Fruit fly (Drosophila melanogaster) whole organism, wandering third instar larva: ENCODE measurements around the gene Cda5.

Experiments used
- Abd-B ChIP-seq: fragments of >200 bp; optimal IDR thresholded peaks from 2 replicates; lab custom pipeline; 2017; ENCODE audit warnings: missing biosample characterization, missing genetic modification characterization
- CG32264 ChIP-seq: fragments of 200-800 bp; sonication (Bioruptor generic); optimal IDR thresholded peaks from 2 replicates; lab custom pipeline; 2016; ENCODE audit warnings: missing biosample characterization, missing genetic modification characterization
- Dif ChIP-seq: fragments of 200-275, 200-300 bp; sonication (Bioruptor generic); optimal IDR thresholded peaks from 2 replicates; lab custom pipeline; 2018; ENCODE audit warnings: missing biosample characterization, missing genetic modification characterization; ENCODE audit not compliant: partially characterized antibody
- GATAd ChIP-seq: sonication (Bioruptor generic); optimal IDR thresholded peaks from 2 replicates; lab custom pipeline; 2016; ENCODE audit warnings: missing biosample characterization, missing genetic modification characterization
- HLH106 ChIP-seq: fragments of 200-800 bp; optimal IDR thresholded peaks from 3 replicates; lab custom pipeline; 2019; ENCODE audit warnings: missing biosample characterization, mild to moderate bottlenecking, missing genetic modification characterization, moderate library complexity
- Hr78 ChIP-seq: fragments of >200 bp; optimal IDR thresholded peaks from 2 replicates; lab custom pipeline; 2017; ENCODE audit warnings: missing biosample characterization, missing genetic modification characterization
- Jra ChIP-seq: sonication (Bioruptor generic); optimal IDR thresholded peaks from 2 replicates; lab custom pipeline; 2016; ENCODE audit warnings: missing biosample characterization, missing genetic modification characterization
- Myc ChIP-seq: fragments of >200 bp; optimal IDR thresholded peaks from 2 replicates; lab custom pipeline; 2017
- OdsH ChIP-seq: fragments of 200-800 bp; sonication (Bioruptor generic); optimal IDR thresholded peaks from 2 replicates; lab custom pipeline; 2016; ENCODE audit warnings: missing biosample characterization, mild to moderate bottlenecking, missing genetic modification characterization
- Rel ChIP-seq, 2 experiments: fragments of 200-800 bp; sonication (Bioruptor generic) in 1 of 2; optimal IDR thresholded peaks; 2 replicates in 1 of 2; 3 replicates in 1 of 2; lab custom pipeline; 2016 to 2019; ENCODE audit warnings: mild to moderate bottlenecking in 2 of 2, missing biosample characterization in 2 of 2, missing genetic modification characterization in 2 of 2, moderate library complexity in 1 of 2
- Sp1 ChIP-seq: fragments of 200-800 bp; sonication (Bioruptor generic); optimal IDR thresholded peaks from 3 replicates; lab custom pipeline; 2019; ENCODE audit warnings: missing biosample characterization, mild to moderate bottlenecking, missing genetic modification characterization, moderate library complexity
- Vsx2 ChIP-seq: fragments of 200-300, 225-300 bp; sonication (Bioruptor generic); optimal IDR thresholded peaks from 2 replicates; lab custom pipeline; 2018; ENCODE audit warnings: missing biosample characterization, missing genetic modification characterization; ENCODE audit not compliant: partially characterized antibody
- br ChIP-seq: fragments of 200-800 bp; sonication (Bioruptor generic); optimal IDR thresholded peaks from 2 replicates; lab custom pipeline; 2016; ENCODE audit warnings: missing biosample characterization, missing genetic modification characterization
- brk ChIP-seq: fragments of 200-800 bp; sonication (Bioruptor generic); optimal IDR thresholded peaks from 2 replicates; lab custom pipeline; 2016; ENCODE audit warnings: missing biosample characterization, mild to moderate bottlenecking, missing genetic modification characterization
- dl ChIP-seq, 2 experiments: fragments of 175-275, 200-275 bp in 1 of 2; fragments of 200-275 bp in 1 of 2; sonication (Bioruptor generic); optimal IDR thresholded peaks; lab custom pipeline; 2018; ENCODE audit warnings: mild to moderate bottlenecking in 2 of 2, missing biosample characterization in 2 of 2, missing genetic modification characterization in 2 of 2, moderate library complexity in 2 of 2; ENCODE audit not compliant: partially characterized antibody in 2 of 2, insufficient read depth in 1 of 2
- dmrt93B ChIP-seq: fragments of 200-800 bp; sonication (Bioruptor generic); optimal IDR thresholded peaks from 2 replicates; lab custom pipeline; 2018; ENCODE audit warnings: missing biosample characterization, mild to moderate bottlenecking, missing genetic modification characterization
- ey ChIP-seq: fragments of 200-800 bp; sonication (Bioruptor generic); optimal IDR thresholded peaks from 2 replicates; lab custom pipeline; 2016; ENCODE audit warnings: missing biosample characterization, missing genetic modification characterization
- foxo ChIP-seq, 2 experiments: fragments of 200-800 bp; sonication (Bioruptor generic); optimal IDR thresholded peaks; 2 replicates in 1 of 2; 3 replicates in 1 of 2; lab custom pipeline; 2016 to 2017; ENCODE audit warnings: missing biosample characterization in 2 of 2, missing genetic modification characterization in 2 of 2
- h ChIP-seq: fragments of 200-800 bp; sonication (Bioruptor generic); optimal IDR thresholded peaks from 3 replicates; lab custom pipeline; 2016; ENCODE audit warnings: missing biosample characterization, mild to moderate bottlenecking, missing genetic modification characterization
- jim ChIP-seq: fragments of 175-275, 200-325 bp; sonication (Bioruptor generic); optimal IDR thresholded peaks from 2 replicates; lab custom pipeline; 2016; ENCODE audit warnings: missing biosample characterization, mild to moderate bottlenecking, missing genetic modification characterization
- lola ChIP-seq: fragments of >200 bp; optimal IDR thresholded peaks from 2 replicates; lab custom pipeline; 2017; ENCODE audit warnings: missing biosample characterization, missing genetic modification characterization
- pan ChIP-seq: fragments of >200 bp; optimal IDR thresholded peaks from 2 replicates; lab custom pipeline; 2017
- psq ChIP-seq: fragments of 200-800 bp; sonication (Bioruptor generic); optimal IDR thresholded peaks from 3 replicates; lab custom pipeline; 2017; ENCODE audit warnings: missing biosample characterization, mild to moderate bottlenecking, missing genetic modification characterization, moderate library complexity
- rgr ChIP-seq: fragments of 200-800 bp; sonication (Bioruptor generic); optimal IDR thresholded peaks from 3 replicates; lab custom pipeline; 2016; ENCODE audit warnings: missing biosample characterization, mild to moderate bottlenecking, missing genetic modification characterization
- sage ChIP-seq: fragments of 200-800 bp; sonication (Bioruptor generic); optimal IDR thresholded peaks from 2 replicates; lab custom pipeline; 2016; ENCODE audit warnings: missing biosample characterization, mild to moderate bottlenecking, missing genetic modification characterization
- sv ChIP-seq: fragments of 200-800 bp; sonication (Bioruptor generic); optimal IDR thresholded peaks from 3 replicates; lab custom pipeline; 2016; ENCODE audit warnings: missing biosample characterization, missing genetic modification characterization
- tai ChIP-seq: sonication (Bioruptor generic); optimal IDR thresholded peaks from 2 replicates; lab custom pipeline; 2016; ENCODE audit warnings: missing biosample characterization, missing genetic modification characterization
- woc ChIP-seq: sonication (Bioruptor generic); optimal IDR thresholded peaks from 2 replicates; lab custom pipeline; 2016; ENCODE audit warnings: missing biosample characterization, mild to moderate bottlenecking, missing genetic modification characterization

Cda5 gene

DNA sequence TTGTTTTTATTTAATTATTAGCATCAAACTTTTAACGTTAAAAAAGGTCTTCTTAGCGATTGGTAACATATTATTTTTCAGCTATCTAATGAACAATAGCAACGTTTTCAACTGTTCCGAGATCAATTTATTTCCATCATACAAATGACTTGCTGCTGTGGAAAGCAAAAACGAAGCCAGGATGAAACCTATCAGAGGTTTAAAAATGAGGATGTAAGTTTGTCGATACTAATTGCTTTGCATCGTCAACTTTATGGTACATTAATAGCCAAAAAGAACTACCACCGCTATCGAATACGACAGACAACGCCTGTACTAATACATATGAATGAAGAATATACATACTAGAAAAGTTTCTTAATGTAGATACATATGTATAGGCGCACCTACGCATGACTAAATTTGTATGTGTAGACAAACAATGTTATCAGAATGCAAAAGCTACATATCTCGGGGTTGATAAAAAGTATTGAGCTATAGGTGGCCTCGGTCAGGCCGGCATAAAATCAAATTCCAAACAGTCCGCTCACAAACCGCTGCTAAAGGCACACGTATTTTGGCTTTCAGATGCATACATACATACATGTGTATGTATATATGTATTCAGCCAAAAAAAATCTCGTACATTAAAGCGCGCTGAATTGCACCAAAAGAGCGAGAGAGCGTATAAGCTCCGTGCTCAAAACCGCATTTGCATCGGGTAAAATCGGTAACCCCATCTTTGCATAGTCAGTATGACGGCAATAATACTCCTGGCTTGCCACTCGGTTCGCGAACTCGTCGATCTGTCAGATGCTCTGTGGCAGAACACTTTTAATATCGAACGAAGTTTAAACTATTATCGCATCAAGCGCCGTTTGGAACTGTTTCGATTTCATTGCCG, 6.9 kb upstream of the Cda5 start:
- TF ChIP-seq Vsx2 (GFP tag; lab: Kevin White, UChicago) (peak; percentile 23), psq (GFP tag; lab: Kevin White, UChicago) (no peak), Rel (GFP tag; optimal IDR thresholded peaks at IDR 0.05; lab: Kevin White, UChicago) (no peak), Rel (tag; optimal IDR thresholded peaks at IDR 0.05; lab: Kevin White, UChicago) (peak; percentile 18), CG32264 (GFP tag; lab: Kevin White, UChicago) (no peak), ey (no peak), Dif (GFP tag; lab: Kevin White, UChicago) (peak; percentile 64), dl (GFP tag; optimal IDR thresholded peaks at IDR 0.05; lab: Kevin White, UChicago; ENCODE audit: insufficient read depth in 1 of 2, partially characterized antibody in 2 of 2) (peak; percentile 29 to 35), brk (GFP tag; lab: Kevin White, UChicago) (peak; percentile 7), sv (GFP tag; lab: Kevin White, UChicago) (no peak), Sp1 (GFP tag; lab: Kevin White, UChicago) (peak; percentile 31), Abd-B (GFP tag; lab: Kevin White, UChicago) (no peak), dmrt93B (no peak), OdsH (peak; percentile 30), sage (GFP tag; lab: Kevin White, UChicago) (no peak), h (GFP tag; lab: Kevin White, UChicago) (no peak), foxo (GFP tag; optimal IDR thresholded peaks at IDR 0.05; lab: Kevin White, UChicago) (peak in 1 of 2 experiments; percentile 4), rgr (peak; percentile 19)

DNA sequence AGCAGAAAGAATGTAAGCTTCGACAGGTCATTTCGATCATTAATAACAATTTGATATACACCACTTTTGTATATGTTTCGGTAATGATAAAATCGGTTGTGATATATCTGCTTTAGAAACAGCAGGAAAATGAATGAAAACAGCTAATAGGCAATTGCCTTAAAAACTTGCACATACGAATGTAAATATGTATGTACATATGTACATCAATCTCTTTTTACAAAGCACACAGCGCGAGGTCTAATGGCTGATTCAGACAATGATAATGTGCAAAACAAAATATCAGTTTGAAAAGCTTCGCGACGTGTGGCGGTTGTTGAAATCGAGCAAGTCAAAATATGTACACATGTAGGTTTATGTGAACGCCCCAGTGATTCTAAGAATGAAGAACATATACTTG, 6.3 kb upstream of the Cda5 start, which contains the start of gene galectin:
Gene galectin (plus strand): TSS at position 301 of the 400 bp plus-strand sequence.
- TF ChIP-seq tai (GFP tag; lab: Kevin White, UChicago) (peak; percentile 19), HLH106 (no peak), Dif (GFP tag; lab: Kevin White, UChicago) (no peak), Rel (GFP tag; optimal IDR thresholded peaks at IDR 0.05; lab: Kevin White, UChicago) (no peak), Rel (tag; optimal IDR thresholded peaks at IDR 0.05; lab: Kevin White, UChicago) (peak; percentile 41), h (GFP tag; lab: Kevin White, UChicago) (peak; percentile 26), GATAd (GFP tag; lab: Kevin White, UChicago) (no peak), Hr78 (GFP tag; lab: Kevin White, UChicago) (no peak), pan (lab: Kevin White, UChicago) (no peak), Sp1 (GFP tag; lab: Kevin White, UChicago) (no peak), sage (GFP tag; lab: Kevin White, UChicago) (peak; percentile 24), woc (GFP tag; lab: Kevin White, UChicago) (no peak), lola (GFP tag; lab: Kevin White, UChicago) (no peak), Jra (no peak), Myc (lab: Kevin White, UChicago) (no peak), jim (GFP tag; lab: Kevin White, UChicago) (no peak)

DNA sequence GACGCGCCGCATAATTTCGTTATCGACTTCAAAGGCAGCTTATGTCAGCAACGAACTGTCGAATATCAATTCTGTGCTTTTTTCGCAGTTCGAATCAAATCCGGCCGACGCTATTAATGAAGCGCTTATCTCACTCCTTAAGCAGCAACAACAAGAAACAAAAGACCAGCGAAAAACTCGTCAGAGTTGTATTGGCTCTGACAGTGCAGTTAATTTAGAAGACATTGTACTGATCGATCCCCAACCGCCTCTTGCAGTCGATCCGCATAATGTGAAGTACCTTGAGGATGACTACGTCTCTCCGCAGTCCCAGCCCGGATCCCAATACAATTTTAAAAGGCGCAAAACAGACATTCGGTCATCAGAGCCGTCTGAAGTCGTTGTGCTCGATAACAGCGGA, 4.4 kb upstream of the Cda5 start:
- no peak for TF ChIP-seq ey
- no peak for TF ChIP-seq Rel (GFP tag; optimal IDR thresholded peaks at IDR 0.05; lab: Kevin White, UChicago)
- peak; percentile 92 for TF ChIP-seq Rel (tag; optimal IDR thresholded peaks at IDR 0.05; lab: Kevin White, UChicago)
- TF ChIP-seq br (GFP tag; lab: Kevin White, UChicago), result no peak
- no peak for TF ChIP-seq Abd-B (GFP tag; lab: Kevin White, UChicago)
- TF ChIP-seq, all 38 proteins: peak for 1

DNA sequence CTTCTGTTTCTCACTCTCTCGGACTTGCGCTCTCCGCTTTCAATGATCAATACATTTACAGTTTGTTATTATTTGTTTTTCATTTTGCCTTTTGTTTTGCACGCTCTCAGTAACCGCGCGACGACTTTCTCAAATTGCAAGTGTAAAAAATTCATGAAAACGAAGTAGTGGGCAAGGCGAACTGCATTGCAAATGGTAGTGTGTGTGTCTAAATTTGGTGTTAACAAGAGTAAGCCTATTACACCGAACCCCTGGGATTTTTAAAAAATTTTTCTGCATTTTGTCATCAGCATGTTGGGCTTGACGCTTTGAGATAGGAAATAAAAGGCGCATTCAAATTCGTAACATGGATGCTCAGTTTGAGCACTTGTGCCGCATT, 2.1 kb upstream of the Cda5 start:
- TF ChIP-seq Dif (GFP tag; lab: Kevin White, UChicago), result peak; percentile 16
- TF ChIP-seq dl (GFP tag; optimal IDR thresholded peaks at IDR 0.05; lab: Kevin White, UChicago; ENCODE audit: insufficient read depth in 1 of 2, partially characterized antibody in 2 of 2), result peak in 1 of 2 experiments; percentile 37
- peak; percentile 6 for TF ChIP-seq sage (GFP tag; lab: Kevin White, UChicago)
- TF ChIP-seq foxo (GFP tag; optimal IDR thresholded peaks at IDR 0.05; lab: Kevin White, UChicago), result no peak
- no peak for TF ChIP-seq Abd-B (GFP tag; lab: Kevin White, UChicago)
